Fruit fly (Drosophila melanogaster) whole organism, prepupa: ENCODE measurements around the gene CG7194.

Experiments
- CG10631 ChIP-seq: fragments of 200-800 bp; sonication (Bioruptor generic); optimal IDR thresholded peaks from 2 replicates; lab custom pipeline; 2016; ENCODE audit warnings: missing biosample characterization, missing genetic modification characterization
- CG10669 ChIP-seq: fragments of 200-800 bp; sonication (Bioruptor generic); optimal IDR thresholded peaks from 3 replicates; lab custom pipeline; 2018; ENCODE audit warnings: missing biosample characterization, mild to moderate bottlenecking, missing genetic modification characterization, moderate library complexity
- CG11294 ChIP-seq: fragments of 200-800 bp; sonication (Bioruptor generic); IDR thresholded peaks from 2 replicates; pipeline ENCODE4 v1.3.6; 2022; ENCODE audit warnings: missing biosample characterization, missing genetic modification characterization
- CG11902 ChIP-seq: fragments of 200-800 bp; sonication (Bioruptor generic); optimal IDR thresholded peaks from 3 replicates; lab custom pipeline; 2016; ENCODE audit warnings: missing biosample characterization, missing genetic modification characterization
- CG15336 ChIP-seq: fragments of 200-800 bp; sonication (Bioruptor generic); IDR thresholded peaks from 2 replicates; pipeline ENCODE4 v1.3.6; 2022; ENCODE audit warnings: missing biosample characterization, missing genetic modification characterization
- CG3032 ChIP-seq: fragments of 200-800 bp; optimal IDR thresholded peaks from 2 replicates; lab custom pipeline; 2019; ENCODE audit warnings: missing biosample characterization, mild to moderate bottlenecking, missing genetic modification characterization, moderate library complexity
- CG31627 ChIP-seq: fragments of 200-800 bp; sonication (Bioruptor generic); optimal IDR thresholded peaks from 3 replicates; lab custom pipeline; 2016; ENCODE audit warnings: missing biosample characterization, missing genetic modification characterization
- CG32006 ChIP-seq: fragments of 200-800 bp; sonication (Bioruptor generic); optimal IDR thresholded peaks from 3 replicates; lab custom pipeline; 2017; ENCODE audit warnings: missing biosample characterization, mild to moderate bottlenecking, missing genetic modification characterization
- CG34406 ChIP-seq: fragments of 200-800 bp; sonication (Bioruptor generic); optimal IDR thresholded peaks from 3 replicates; lab custom pipeline; 2016; ENCODE audit warnings: missing biosample characterization, missing genetic modification characterization
- CG4318 ChIP-seq: fragments of 200-800 bp; sonication (Bioruptor generic); optimal IDR thresholded peaks from 3 replicates; lab custom pipeline; 2017; ENCODE audit warnings: missing biosample characterization, mild to moderate bottlenecking, missing genetic modification characterization
- CG6276 ChIP-seq: fragments of 200-800 bp; sonication (Bioruptor generic); optimal IDR thresholded peaks from 2 replicates; lab custom pipeline; 2017; ENCODE audit warnings: missing biosample characterization, mild to moderate bottlenecking, missing genetic modification characterization
- CG6808 ChIP-seq: fragments of 200-800 bp; sonication (Bioruptor generic); optimal IDR thresholded peaks from 3 replicates; lab custom pipeline; 2017; ENCODE audit warnings: missing biosample characterization, missing genetic modification characterization, mild to moderate bottlenecking, moderate library complexity, missing genetic modification reagents
- CG6854 ChIP-seq: fragments of 200-800 bp; sonication (Bioruptor generic); optimal IDR thresholded peaks from 2 replicates; lab custom pipeline; 2017; ENCODE audit warnings: missing biosample characterization, mild to moderate bottlenecking, missing genetic modification characterization
- CG8119 ChIP-seq: fragments of 200-800 bp; sonication (Bioruptor generic); IDR thresholded peaks from 3 replicates; pipeline ENCODE4 v1.3.6; 2022; ENCODE audit warnings: missing biosample characterization, missing genetic modification characterization
- CG8319 ChIP-seq: fragments of 200-800 bp; sonication (Bioruptor generic); optimal IDR thresholded peaks from 3 replicates; lab custom pipeline; 2016; ENCODE audit warnings: missing biosample characterization, missing genetic modification characterization
- CG8632 ChIP-seq: fragments of 200-800 bp; sonication (Bioruptor generic); optimal IDR thresholded peaks from 3 replicates; lab custom pipeline; 2016; ENCODE audit warnings: missing biosample characterization, missing genetic modification characterization
- Eip75B ChIP-seq: fragments of 200-800 bp; sonication (Bioruptor generic); optimal IDR thresholded peaks from 3 replicates; lab custom pipeline; 2016; ENCODE audit warnings: missing biosample characterization, missing genetic modification characterization
- Eip78C ChIP-seq: fragments of 200-800 bp; sonication (Bioruptor generic); peaks from one replicate; lab custom pipeline; 2016; ENCODE audit warnings: missing biosample characterization, missing genetic modification characterization
- Eip93F ChIP-seq: fragments of 200-800 bp; sonication (Bioruptor generic); optimal IDR thresholded peaks from 2 replicates; lab custom pipeline; 2016; ENCODE audit warnings: missing biosample characterization, mild to moderate bottlenecking, missing genetic modification characterization
- Gug ChIP-seq: fragments of 200-800 bp; sonication (Bioruptor generic); IDR thresholded peaks from 2 replicates; pipeline ENCODE4 v1.3.6; 2022; ENCODE audit warnings: missing biosample characterization, missing genetic modification characterization
- Hr39 ChIP-seq: fragments of 200-800 bp; sonication (Bioruptor generic); optimal IDR thresholded peaks from 2 replicates; lab custom pipeline; 2016; ENCODE audit warnings: missing biosample characterization, missing genetic modification characterization
- Hr4 ChIP-seq: fragments of 200-800 bp; sonication (Bioruptor generic); optimal IDR thresholded peaks from 3 replicates; lab custom pipeline; 2016; ENCODE audit warnings: missing biosample characterization, missing genetic modification characterization
- Lpt ChIP-seq: fragments of 200-800 bp; sonication (Bioruptor generic); optimal IDR thresholded peaks from 3 replicates; lab custom pipeline; 2016; ENCODE audit warnings: missing biosample characterization, missing genetic modification characterization
- Met ChIP-seq: fragments of 200-800 bp; sonication (Bioruptor generic); optimal IDR thresholded peaks from 3 replicates; lab custom pipeline; 2016; ENCODE audit warnings: missing biosample characterization, missing genetic modification characterization
- OdsH ChIP-seq: fragments of 200-800 bp; sonication (Bioruptor generic); optimal IDR thresholded peaks from 3 replicates; lab custom pipeline; 2016; ENCODE audit warnings: missing biosample characterization, missing genetic modification characterization
- Sox102F ChIP-seq: fragments of 200-800 bp; sonication (Bioruptor generic); optimal IDR thresholded peaks from 2 replicates; lab custom pipeline; 2016; ENCODE audit warnings: missing biosample characterization, mild to moderate bottlenecking, missing genetic modification characterization
- Sox14 ChIP-seq: fragments of 200-800 bp; sonication (Bioruptor generic); optimal IDR thresholded peaks from 3 replicates; lab custom pipeline; 2016; ENCODE audit warnings: missing biosample characterization, missing genetic modification characterization
- Sox15 ChIP-seq: fragments of 200-800 bp; sonication (Bioruptor generic); optimal IDR thresholded peaks from 3 replicates; lab custom pipeline; 2016; ENCODE audit warnings: missing biosample characterization, missing genetic modification characterization
- achi ChIP-seq: fragments of 200-800 bp; sonication (Bioruptor generic); optimal IDR thresholded peaks from 3 replicates; lab custom pipeline; 2016; ENCODE audit warnings: missing biosample characterization, missing genetic modification characterization
- acj6 ChIP-seq: fragments of 200-800 bp; sonication (Bioruptor generic); optimal IDR thresholded peaks from 3 replicates; lab custom pipeline; 2016; ENCODE audit warnings: missing biosample characterization, missing genetic modification characterization
- cyc ChIP-seq: fragments of 200-800 bp; sonication (Bioruptor generic); optimal IDR thresholded peaks from 3 replicates; lab custom pipeline; 2016; ENCODE audit warnings: missing biosample characterization, missing genetic modification characterization
- dac ChIP-seq: fragments of 200-800 bp; sonication (Bioruptor generic); optimal IDR thresholded peaks from 2 replicates; lab custom pipeline; 2017; ENCODE audit warnings: missing biosample characterization, mild to moderate bottlenecking, missing genetic modification characterization
- dsx ChIP-seq: fragments of 200-800 bp; optimal IDR thresholded peaks from 3 replicates; lab custom pipeline; 2019; ENCODE audit warnings: missing biosample characterization, mild to moderate bottlenecking, missing genetic modification characterization, moderate library complexity; ENCODE audit not compliant: poor library complexity, severe bottlenecking
- esn ChIP-seq: fragments of 200-800 bp; sonication (Bioruptor generic); optimal IDR thresholded peaks from 2 replicates; lab custom pipeline; 2016; ENCODE audit warnings: missing biosample characterization, mild to moderate bottlenecking, missing genetic modification characterization, moderate library complexity
- fd59A ChIP-seq: fragments of 200-800 bp; sonication (Bioruptor generic); optimal IDR thresholded peaks from 2 replicates; lab custom pipeline; 2017; ENCODE audit warnings: missing biosample characterization, mild to moderate bottlenecking, missing genetic modification characterization, missing genetic modification reagents
- fd85E ChIP-seq: fragments of 200-800 bp; sonication (Bioruptor generic); optimal IDR thresholded peaks from 3 replicates; lab custom pipeline; 2016; ENCODE audit warnings: missing biosample characterization, missing genetic modification characterization
- fkh ChIP-seq: fragments of 200-800 bp; sonication (Bioruptor generic); optimal IDR thresholded peaks from 3 replicates; lab custom pipeline; 2017; ENCODE audit warnings: missing biosample characterization, mild to moderate bottlenecking, missing genetic modification characterization, moderate library complexity
- lz ChIP-seq: fragments of 200-800 bp; sonication (Bioruptor generic); optimal IDR thresholded peaks from 3 replicates; lab custom pipeline; 2016; ENCODE audit warnings: missing biosample characterization, missing genetic modification characterization
- net ChIP-seq: fragments of 200-800 bp; sonication (Bioruptor generic); optimal IDR thresholded peaks from 3 replicates; lab custom pipeline; 2016; ENCODE audit warnings: missing biosample characterization, missing genetic modification characterization
- salr ChIP-seq, 2 experiments: fragments of 200-800 bp; sonication (Bioruptor generic); optimal IDR thresholded peaks; 3 replicates each; lab custom pipeline; 2016 to 2018; ENCODE audit warnings: missing biosample characterization in 2 of 2, missing genetic modification characterization in 2 of 2, mild to moderate bottlenecking in 1 of 2
- spab ChIP-seq: fragments of 200-800 bp; sonication (Bioruptor generic); optimal IDR thresholded peaks from 2 replicates; lab custom pipeline; 2017; ENCODE audit warnings: missing biosample characterization, mild to moderate bottlenecking, missing genetic modification characterization, missing genetic modification reagents
- ss ChIP-seq, 2 experiments: fragments of 200-800 bp; sonication (Bioruptor generic); optimal IDR thresholded peaks; 2 replicates in 1 of 2; 3 replicates in 1 of 2; lab custom pipeline; 2017 to 2018; ENCODE audit warnings: mild to moderate bottlenecking in 2 of 2, missing biosample characterization in 2 of 2, missing genetic modification characterization in 2 of 2, moderate library complexity in 1 of 2
- svp ChIP-seq: fragments of 200-800 bp; sonication (Bioruptor generic); peaks from one replicate; lab custom pipeline; 2016; ENCODE audit warnings: missing biosample characterization, missing genetic modification characterization
- topi ChIP-seq: fragments of 200-800 bp; sonication (Bioruptor generic); optimal IDR thresholded peaks from 3 replicates; lab custom pipeline; 2016; ENCODE audit warnings: missing biosample characterization, missing genetic modification characterization
- vri ChIP-seq: fragments of 200-800 bp; sonication (Bioruptor generic); optimal IDR thresholded peaks from 3 replicates; lab custom pipeline; 2016; ENCODE audit warnings: missing biosample characterization, mild to moderate bottlenecking, missing genetic modification characterization

The CG7194 gene

dm6 chr3L:8303912-8304311 is at the start of gene CG7194, which contains the start of gene Sbp2:
Gene CG7194 (minus strand): TSS chr3L:8304059.
Gene Sbp2 (plus strand): TSS chr3L:8304157.
- TF ChIP-seq svp (GFP tag; lab: Kevin White, UChicago) (no peak), Hr4 (no peak), Met (GFP tag; lab: Kevin White, UChicago) (no peak), esn (peak; percentile 37), CG11902 (no peak), ss (GFP tag; optimal IDR thresholded peaks at IDR 0.05; lab: Kevin White, UChicago) (peak in 1 of 2 experiments; percentile 43), spab (GFP tag; lab: Kevin White, UChicago) (no peak), lz (GFP tag; lab: Kevin White, UChicago) (no peak), dac (no peak), Sox14 (GFP tag; lab: Kevin White, UChicago) (peak; percentile 75), cyc (GFP tag; lab: Kevin White, UChicago) (no peak), Eip75B (no peak), CG3032 (tag; lab: Kevin White, UChicago) (no peak), CG6854 (GFP tag; lab: Kevin White, UChicago) (peak; percentile 9), Hr39 (GFP tag; lab: Kevin White, UChicago) (no peak), CG4318 (GFP tag; lab: Kevin White, UChicago) (no peak), net (GFP tag; lab: Kevin White, UChicago) (no peak), Sox102F (GFP tag; lab: Kevin White, UChicago) (no peak), dsx (GFP tag; lab: Kevin White, UChicago) (peak; percentile 45), Eip78C (GFP tag; lab: Kevin White, UChicago) (peak; percentile 49), topi (GFP tag; lab: Kevin White, UChicago) (peak; percentile 2), CG15336 (GFP tag; lab: Robert Waterston, UW) (no peak), OdsH (GFP tag; lab: Kevin White, UChicago) (no peak), CG6276 (GFP tag; lab: Kevin White, UChicago) (no peak)

- TF ChIP-seq CG8319 (GFP tag; lab: Kevin White, UChicago) (no peak), fkh (peak; percentile 83)
Measured at dm6 chr3L:8347346-8347745, 43.5 kb upstream of the CG7194 start.

dm6 chr3L:8346100-8346980 is 42.5 kb upstream of the CG7194 start, which contains the start of the genes CG7182 and GAPcenA:
Gene CG7182 (minus strand): TSS chr3L:8346382.
Gene GAPcenA (plus strand): TSS chr3L:8346561.
- no peak for TF ChIP-seq Met (GFP tag; lab: Kevin White, UChicago)
- TF ChIP-seq fd59A (GFP tag; lab: Kevin White, UChicago), result peak; percentile 7
- peak; percentile 77 for TF ChIP-seq CG8632 (GFP tag; lab: Kevin White, UChicago)
- TF ChIP-seq net (GFP tag; lab: Kevin White, UChicago), result peak; percentile 71
- TF ChIP-seq CG6808, result peak; percentile 62
- peak; percentile 41 for TF ChIP-seq spab (GFP tag; lab: Kevin White, UChicago)
- no peak for TF ChIP-seq CG32006 (GFP tag; lab: Kevin White, UChicago)
- no peak for TF ChIP-seq acj6 (GFP tag; lab: Kevin White, UChicago)
- peak; percentile 43 for TF ChIP-seq Sox15
- peak; percentile 78 for TF ChIP-seq achi
- TF ChIP-seq Sox14 (GFP tag; lab: Kevin White, UChicago), result peak; percentile 41
- TF ChIP-seq CG31627 (GFP tag; lab: Kevin White, UChicago), result peak; percentile 63
- no peak for TF ChIP-seq dac
- TF ChIP-seq svp (GFP tag; lab: Kevin White, UChicago), result peak; percentile 97
- TF ChIP-seq Lpt (GFP tag; lab: Kevin White, UChicago), result peak; percentile 36
- peak; percentile 27 for TF ChIP-seq Eip93F (GFP tag; lab: Kevin White, UChicago)
- TF ChIP-seq CG11902, result peak; percentile 53
- peak; percentile 90 for TF ChIP-seq vri (GFP tag; lab: Kevin White, UChicago)
- TF ChIP-seq CG15336 (GFP tag; lab: Robert Waterston, UW), result peak; percentile 59; the same call in 1 of the 2 replicates
- TF ChIP-seq CG8119 (GFP tag; lab: Robert Waterston, UW), result peak; percentile 54; the same call in 2 of the 3 replicates
- peak in 1 of 2 experiments; percentile 79 for TF ChIP-seq ss (GFP tag; optimal IDR thresholded peaks at IDR 0.05; lab: Kevin White, UChicago)
- TF ChIP-seq lz (GFP tag; lab: Kevin White, UChicago), result peak; percentile 66
- TF ChIP-seq Hr4, result no peak
- TF ChIP-seq Gug (GFP tag; lab: Robert Waterston, UW), result 0 out of 2 replicates have a peak, but pooled peaks have one; percentile 9
- TF ChIP-seq CG10631 (GFP tag; lab: Kevin White, UChicago), result peak; percentile 87
- peak; percentile 69 for TF ChIP-seq CG10669 (GFP tag; lab: Kevin White, UChicago)
- TF ChIP-seq CG34406 (GFP tag; lab: Kevin White, UChicago), result peak; percentile 81
- peak; percentile 23; the same call in 1 of the 2 replicates for TF ChIP-seq CG11294 (GFP tag; lab: Robert Waterston, UW)
- TF ChIP-seq fd85E, result no peak
- no peak for TF ChIP-seq salr (GFP tag; optimal IDR thresholded peaks at IDR 0.05; lab: Kevin White, UChicago)
